Worm (Caenorhabditis elegans) whole organism, L1 larva: ENCODE results near the gene H39E23.3.

Source experiments
- aly-2 ChIP-seq: fragments of 150-350 bp; optimal IDR thresholded peaks from 2 replicates; lab custom pipeline; 2014; ENCODE audit warnings: missing biosample characterization, missing genetic modification characterization
- ceh-82 ChIP-seq, 3 experiments: fragments of 150-350 bp in 1 of 3; sonication (generic microtip) in 2 of 3; optimal IDR thresholded peaks; 2 replicates each; lab custom pipeline; 2014 to 2017; ENCODE audit warnings: missing biosample characterization in 3 of 3, missing genetic modification characterization in 3 of 3
- ceh-88 ChIP-seq: fragments of 200-800 bp; sonication (Bioruptor generic); IDR thresholded peaks from 2 replicates; pipeline ENCODE4 v1.3.6; 2022; ENCODE audit warnings: missing genetic modification characterization, missing compliant biosample characterization
- elt-3 ChIP-seq, 6 experiments: fragments of 150-350 bp in 1 of 6; sonication (generic microtip); optimal IDR thresholded peaks; 2 replicates each; lab custom pipeline; 2017 to 2018; ENCODE audit warnings: missing biosample characterization in 6 of 6, missing genetic modification characterization in 6 of 6, inconsistent platforms in 1 of 6
- jun-1 ChIP-seq: fragments of 150-350 bp; optimal IDR thresholded peaks from 2 replicates; lab custom pipeline; 2014; ENCODE audit warnings: missing biosample characterization, missing genetic modification reagents, missing genetic modification characterization
- lin-13 ChIP-seq: fragments of 150-350 bp; optimal IDR thresholded peaks from 2 replicates; lab custom pipeline; 2014; ENCODE audit warnings: missing biosample characterization, missing genetic modification reagents, missing genetic modification characterization
- lsy-2 ChIP-seq, 2 experiments: fragments of 150-350 bp; optimal IDR thresholded peaks; 2 replicates each; lab custom pipeline; 2014; ENCODE audit warnings: missing biosample characterization in 2 of 2, missing genetic modification characterization in 2 of 2
- nhr-12 ChIP-seq: sonication (generic microtip); optimal IDR thresholded peaks from 2 replicates; lab custom pipeline; 2017; ENCODE audit warnings: missing biosample characterization, missing genetic modification characterization
- skn-1 ChIP-seq: fragments of 150-350 bp; optimal IDR thresholded peaks from 2 replicates; lab custom pipeline; 2014; ENCODE audit warnings: missing biosample characterization, missing genetic modification characterization
- unc-98 ChIP-seq: fragments of 200-800 bp; sonication (Bioruptor generic); IDR thresholded peaks from 2 replicates; pipeline ENCODE4 v1.3.6; 2022; ENCODE audit warnings: missing genetic modification characterization, missing compliant biosample characterization

DNA sequence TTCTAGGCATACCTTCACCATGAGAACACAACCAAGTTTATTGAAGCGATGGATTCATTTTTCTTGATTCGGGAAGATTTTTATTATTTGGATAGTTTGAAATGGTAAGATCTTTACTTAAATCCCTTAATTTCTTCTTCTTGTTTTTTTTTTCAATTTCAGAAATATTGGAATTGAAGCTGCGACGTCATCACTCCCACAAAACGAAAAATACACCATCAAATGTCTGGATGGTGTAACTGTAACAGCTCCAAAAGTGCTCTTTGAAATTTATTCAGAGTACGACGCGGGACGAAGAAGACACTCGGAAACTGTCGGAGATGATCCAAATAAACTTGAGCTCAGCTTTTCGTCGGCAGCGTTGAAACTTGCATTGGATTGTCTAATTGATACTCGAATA is 43.2 kb upstream of the H39E23.3 start, which contains the start of gene D1086.21:
- TF ChIP-seq skn-1 (tag; lab: Kevin White, UChicago): no peak
- TF ChIP-seq ceh-88 (GFP tag; lab: Robert Waterston, UW): no peak
- no peak for TF ChIP-seq nhr-12 (tag; lab: Kevin White, UChicago)
- TF ChIP-seq jun-1 (tag; lab: Kevin White, UChicago): no peak
- no peak for TF ChIP-seq unc-98
- no peak for TF ChIP-seq lsy-2 (tag; optimal IDR thresholded peaks at IDR 0.05; lab: Kevin White, UChicago)
- no peak for TF ChIP-seq ceh-82 (tag; optimal IDR thresholded peaks at IDR 0.05; lab: Kevin White, UChicago)
- TF ChIP-seq elt-3 (tag; optimal IDR thresholded peaks at IDR 0.05; lab: Kevin White, UChicago): no peak
- TF ChIP-seq lin-13: no peak
- TF ChIP-seq aly-2 (tag; lab: Kevin White, UChicago): no peak
